Fruit fly (Drosophila melanogaster) whole organism, embryonic: ENCODE data around the gene CG18661.

Experiments
- Atf-2 ChIP-seq: fragments of 200-800 bp; sonication (Bioruptor generic); optimal IDR thresholded peaks from 2 replicates; lab custom pipeline; 2016; ENCODE audit warnings: missing biosample characterization, missing genetic modification characterization
- Atf6 ChIP-seq: fragments of 200-800 bp; sonication (Bioruptor generic); IDR thresholded peaks from 2 replicates; pipeline ENCODE4 v1.3.6; 2022; ENCODE audit warnings: missing biosample characterization, missing genetic modification characterization
- C15 ChIP-seq: fragments of 200-800 bp; sonication (Bioruptor generic); IDR thresholded peaks from 3 replicates; pipeline ENCODE4 v1.3.6; 2022; ENCODE audit warnings: missing biosample characterization, missing genetic modification characterization
- CG1024 ChIP-seq: fragments of 200-800 bp; sonication (Bioruptor generic); IDR thresholded peaks from 2 replicates; pipeline ENCODE4 v1.3.6; 2022; ENCODE audit warnings: missing biosample characterization, missing genetic modification characterization
- CG10431 ChIP-seq: fragments of 200-800 bp; sonication (Bioruptor generic); optimal IDR thresholded peaks from 3 replicates; lab custom pipeline; 2018; ENCODE audit warnings: missing biosample characterization, mild to moderate bottlenecking, missing genetic modification characterization
- CG11247 ChIP-seq: fragments of 200-800 bp; sonication (Bioruptor generic); IDR thresholded peaks from 2 replicates; pipeline ENCODE4 v1.3.6; 2022; ENCODE audit warnings: missing biosample characterization, missing genetic modification characterization
- CG11695 ChIP-seq: fragments of 200-800 bp; sonication (Bioruptor generic); IDR thresholded peaks from 3 replicates; pipeline ENCODE4 v1.3.6; 2022; ENCODE audit warnings: missing biosample characterization, missing genetic modification characterization
- CG11696 ChIP-seq: fragments of 200-800 bp; sonication (Bioruptor generic); IDR thresholded peaks from 2 replicates; pipeline ENCODE4 v1.3.6; 2022; ENCODE audit warnings: missing biosample characterization, missing genetic modification characterization
- CG11723 ChIP-seq: fragments of 200-800 bp; sonication (Bioruptor generic); optimal IDR thresholded peaks from 2 replicates; lab custom pipeline; 2017; ENCODE audit warnings: missing biosample characterization, mild to moderate bottlenecking, missing genetic modification characterization
- CG1233 ChIP-seq: fragments of 200-800 bp; sonication (Bioruptor generic); optimal IDR thresholded peaks from 4 replicates; lab custom pipeline; 2018; ENCODE audit warnings: missing biosample characterization, mild to moderate bottlenecking, missing genetic modification characterization
- CG17186 ChIP-seq: fragments of 200-800 bp; sonication (Bioruptor generic); optimal IDR thresholded peaks from 3 replicates; lab custom pipeline; 2017; ENCODE audit warnings: missing biosample characterization, missing genetic modification reagents, missing genetic modification characterization
- CG5245 ChIP-seq: fragments of 200-800 bp; sonication (Bioruptor generic); optimal IDR thresholded peaks from 3 replicates; lab custom pipeline; 2016; ENCODE audit warnings: missing biosample characterization, missing genetic modification characterization
- CG7963 ChIP-seq: fragments of 200-800 bp; sonication (Bioruptor generic); IDR thresholded peaks from 3 replicates; pipeline ENCODE4 v1.3.6; 2022; ENCODE audit warnings: missing biosample characterization, missing genetic modification characterization; ENCODE audit not compliant: partially characterized antibody
- CG8359 ChIP-seq: fragments of 200-800 bp; sonication (Bioruptor generic); optimal IDR thresholded peaks from 2 replicates; lab custom pipeline; 2017; ENCODE audit warnings: missing biosample characterization, mild to moderate bottlenecking, missing genetic modification characterization, borderline replicate concordance
- CG8765 ChIP-seq: fragments of 200-800 bp; sonication (Bioruptor generic); IDR thresholded peaks from 2 replicates; pipeline ENCODE4 v1.3.6; 2022; ENCODE audit warnings: missing biosample characterization, missing genetic modification characterization
- CG8924 ChIP-seq: fragments of 200-800 bp; optimal IDR thresholded peaks from 3 replicates; lab custom pipeline; 2019; ENCODE audit warnings: missing biosample characterization, mild to moderate bottlenecking, missing genetic modification characterization, moderate library complexity
- CG9437 ChIP-seq: fragments of 200-800 bp; sonication (Bioruptor generic); optimal IDR thresholded peaks from 2 replicates; lab custom pipeline; 2018; ENCODE audit warnings: missing biosample characterization, mild to moderate bottlenecking, missing genetic modification characterization
- Camta ChIP-seq: fragments of 200-800 bp; sonication (Bioruptor generic); optimal IDR thresholded peaks from 2 replicates; lab custom pipeline; 2016; ENCODE audit warnings: missing biosample characterization, missing genetic modification characterization
- Chrac-16 ChIP-seq: fragments of 200-800 bp; sonication (Bioruptor generic); optimal IDR thresholded peaks from 3 replicates; lab custom pipeline; 2016; ENCODE audit warnings: missing biosample characterization, missing genetic modification characterization
- CoRest ChIP-seq: fragments of 200-800 bp; sonication (Bioruptor generic); optimal IDR thresholded peaks from 3 replicates; lab custom pipeline; 2018; ENCODE audit warnings: missing biosample characterization, mild to moderate bottlenecking, missing genetic modification characterization, moderate library complexity
- Dek ChIP-seq: fragments of 200-800 bp; sonication (Bioruptor generic); optimal IDR thresholded peaks from 3 replicates; lab custom pipeline; 2019; ENCODE audit warnings: missing biosample characterization, mild to moderate bottlenecking, missing genetic modification characterization, moderate library complexity
- Dp ChIP-seq: fragments of 200-800 bp; sonication (Bioruptor generic); optimal IDR thresholded peaks from 2 replicates; lab custom pipeline; 2018; ENCODE audit warnings: missing biosample characterization, mild to moderate bottlenecking, missing genetic modification characterization, moderate library complexity
- Ets97D ChIP-seq: fragments of 200-800 bp; sonication (Bioruptor generic); optimal IDR thresholded peaks from 3 replicates; lab custom pipeline; 2016; ENCODE audit warnings: missing biosample characterization, missing genetic modification characterization
- GATAe ChIP-seq: fragments of 200-800 bp; sonication (Bioruptor generic); conservative IDR thresholded peaks from 2 replicates; pipeline ENCODE4 v1.3.6; 2022; ENCODE audit warnings: missing biosample characterization, missing genetic modification characterization
- HLH4C ChIP-seq: fragments of 200-800 bp; sonication (Bioruptor generic); IDR thresholded peaks from 3 replicates; pipeline ENCODE4 v1.3.6; 2022; ENCODE audit warnings: missing biosample characterization, missing genetic modification characterization; ENCODE audit not compliant: partially characterized antibody
- HLH54F ChIP-seq: fragments of 200-800 bp; sonication (Bioruptor generic); optimal IDR thresholded peaks from 3 replicates; lab custom pipeline; 2016; ENCODE audit warnings: missing biosample characterization, missing genetic modification characterization
- Hr39 ChIP-seq: fragments of >200 bp; optimal IDR thresholded peaks from 2 replicates; lab custom pipeline; 2017
- Mad ChIP-seq: fragments of 200-800 bp; sonication (Bioruptor generic); optimal IDR thresholded peaks from 2 replicates; lab custom pipeline; 2016; ENCODE audit warnings: missing biosample characterization, missing genetic modification characterization
- Meics ChIP-seq: fragments of 200-800 bp; sonication (Bioruptor generic); optimal IDR thresholded peaks from 2 replicates; lab custom pipeline; 2017; ENCODE audit warnings: missing biosample characterization, mild to moderate bottlenecking, missing genetic modification characterization
- Neu2 ChIP-seq: fragments of 200-800 bp; sonication (Bioruptor generic); optimal IDR thresholded peaks from 3 replicates; lab custom pipeline; 2016; ENCODE audit warnings: missing biosample characterization, missing genetic modification characterization, borderline replicate concordance
- Side ChIP-seq: fragments of 200-800 bp; sonication (Bioruptor generic); optimal IDR thresholded peaks from 2 replicates; lab custom pipeline; 2016; ENCODE audit warnings: missing biosample characterization, missing genetic modification characterization
- Six4 ChIP-seq: fragments of 200-800 bp; sonication (Bioruptor generic); optimal IDR thresholded peaks from 2 replicates; lab custom pipeline; 2016; ENCODE audit warnings: missing biosample characterization, missing genetic modification characterization
- Trl ChIP-seq, 3 experiments: fragments of >200 bp in 2 of 3; fragments of 200-800 bp in 1 of 3; sonication (Bioruptor generic) in 1 of 3; optimal IDR thresholded peaks; 2 replicates in 1 of 3; 3 replicates in 2 of 3; lab custom pipeline; 2016 to 2017; ENCODE audit warnings: missing biosample characterization in 1 of 3, missing genetic modification characterization in 1 of 3
- Vsx1 ChIP-seq: fragments of 200-800 bp; sonication (Bioruptor generic); optimal IDR thresholded peaks from 2 replicates; lab custom pipeline; 2017; ENCODE audit warnings: missing biosample characterization, mild to moderate bottlenecking, missing genetic modification characterization, missing genetic modification reagents
- al ChIP-seq: fragments of 200-800 bp; sonication (Bioruptor generic); IDR thresholded peaks from 2 replicates; pipeline ENCODE4 v1.3.6; 2022; ENCODE audit warnings: missing biosample characterization, missing genetic modification characterization
- amos ChIP-seq: fragments of 200-800 bp; sonication (Bioruptor generic); IDR thresholded peaks from 2 replicates; pipeline ENCODE4 v1.3.6; 2022; ENCODE audit warnings: missing biosample characterization, missing genetic modification characterization; ENCODE audit not compliant: partially characterized antibody
- aop ChIP-seq: fragments of 200-800 bp; sonication (Bioruptor generic); IDR thresholded peaks from 2 replicates; pipeline ENCODE4 v1.3.6; 2022; ENCODE audit warnings: missing biosample characterization, missing genetic modification characterization
- ase ChIP-seq: fragments of 200-800 bp; sonication (Bioruptor generic); IDR thresholded peaks from 3 replicates; pipeline ENCODE4 v1.3.6; 2022; ENCODE audit warnings: missing biosample characterization, missing genetic modification characterization
- ash1 ChIP-seq: fragments of 200-800 bp; sonication (Bioruptor generic); optimal IDR thresholded peaks from 2 replicates; lab custom pipeline; 2018; ENCODE audit warnings: missing biosample characterization, mild to moderate bottlenecking, missing genetic modification characterization
- bcd ChIP-seq: fragments of 200-800 bp; sonication (Bioruptor generic); optimal IDR thresholded peaks from 2 replicates; lab custom pipeline; 2017; ENCODE audit warnings: missing biosample characterization, mild to moderate bottlenecking, missing genetic modification characterization
- da ChIP-seq: fragments of 200-800 bp; sonication (Bioruptor generic); optimal IDR thresholded peaks from 2 replicates; lab custom pipeline; 2016; ENCODE audit warnings: missing biosample characterization, missing genetic modification characterization
- ems ChIP-seq: fragments of 200-800 bp; sonication (Bioruptor generic); optimal IDR thresholded peaks from 3 replicates; lab custom pipeline; 2016; ENCODE audit warnings: missing biosample characterization, missing genetic modification characterization
- exex ChIP-seq: fragments of 200-800 bp; sonication (Bioruptor generic); optimal IDR thresholded peaks from 4 replicates; lab custom pipeline; 2018; ENCODE audit warnings: missing biosample characterization, mild to moderate bottlenecking, missing genetic modification characterization, moderate library complexity
- fd96Cb ChIP-seq: fragments of 200-800 bp; sonication (Bioruptor generic); optimal IDR thresholded peaks from 2 replicates; lab custom pipeline; 2018; ENCODE audit warnings: missing biosample characterization, mild to moderate bottlenecking, missing genetic modification characterization, moderate library complexity
- gem ChIP-seq: fragments of 200-800 bp; sonication (Bioruptor generic); optimal IDR thresholded peaks from 2 replicates; lab custom pipeline; 2019; ENCODE audit warnings: missing biosample characterization, mild to moderate bottlenecking, missing genetic modification characterization, moderate library complexity
- knrl ChIP-seq: fragments of 200-800 bp; sonication (Bioruptor generic); IDR thresholded peaks from 3 replicates; pipeline ENCODE4 v1.3.6; 2022; ENCODE audit warnings: missing biosample characterization, missing genetic modification characterization; ENCODE audit not compliant: partially characterized antibody
- otp ChIP-seq: fragments of 200-800 bp; sonication (Bioruptor generic); IDR thresholded peaks from 3 replicates; pipeline ENCODE4, ENCODE4 v1.3.6; 2022; ENCODE audit warnings: missing biosample characterization, missing genetic modification characterization
- pita ChIP-seq: fragments of 200-800 bp; sonication (Bioruptor generic); optimal IDR thresholded peaks from 2 replicates; lab custom pipeline; 2017; ENCODE audit warnings: missing biosample characterization, mild to moderate bottlenecking, missing genetic modification characterization
- shn ChIP-seq: fragments of 200-800 bp; sonication (Bioruptor generic); optimal IDR thresholded peaks from 3 replicates; lab custom pipeline; 2016; ENCODE audit warnings: missing biosample characterization, missing genetic modification characterization
- stc ChIP-seq: fragments of 200-800 bp; sonication (Bioruptor generic); IDR thresholded peaks from 2 replicates; pipeline ENCODE4 v1.3.6; 2022; ENCODE audit warnings: missing biosample characterization, missing genetic modification characterization
- usp ChIP-seq: fragments of >200 bp; optimal IDR thresholded peaks from 2 replicates; lab custom pipeline; 2017; ENCODE audit warnings: missing biosample characterization, missing genetic modification characterization

The CG18661 gene

DNA sequence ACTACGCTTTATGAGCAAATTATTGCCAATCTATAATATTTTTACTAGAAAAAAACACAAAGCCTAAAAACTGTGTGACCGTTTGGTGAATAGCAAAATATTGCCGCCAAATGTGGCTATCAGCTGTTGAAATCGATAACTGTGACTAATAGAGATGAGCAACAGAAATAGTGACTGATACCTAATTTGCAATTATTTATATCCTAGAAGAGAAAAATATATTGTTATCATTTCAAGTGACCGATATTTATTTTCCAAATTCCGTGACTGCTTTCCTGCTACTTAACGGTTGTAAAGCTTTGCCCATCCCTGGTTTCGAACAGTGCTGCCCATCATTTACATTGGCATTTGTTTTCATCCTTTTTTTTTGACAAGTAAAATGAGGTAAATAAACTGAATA is at the start of gene CG18661, which contains the start of gene alien:
Gene CG18661, plus strand, starts transcription at position 321 of the 400 bp plus-strand sequence.
Gene alien, minus strand, starts transcription at position 95 of the 400 bp plus-strand sequence.
- TF ChIP-seq usp (GFP tag; lab: Kevin White, UChicago) (no peak), Side (GFP tag; lab: Kevin White, UChicago) (peak; percentile 89), C15 (GFP tag; lab: Robert Waterston, UW) (peak; percentile 86; the same call in 2 of the 3 replicates), CG11723 (GFP tag; lab: Kevin White, UChicago) (peak; percentile 48), CG8359 (GFP tag; lab: Kevin White, UChicago) (no peak), al (GFP tag; lab: Robert Waterston, UW) (peak; percentile 88), GATAe (GFP tag; lab: Robert Waterston, UW) (peak; percentile 55; the same call in 1 of the 2 replicates), CG5245 (GFP tag; lab: Kevin White, UChicago) (peak; percentile 28), Neu2 (GFP tag; lab: Kevin White, UChicago) (peak; percentile 45), pita (no peak), Atf6 (GFP tag; lab: Robert Waterston, UW) (peak; percentile 87), CG7963 (GFP tag; lab: Robert Waterston, UW) (no peak), CG10431 (no peak), Camta (peak; percentile 93), fd96Cb (tag; lab: Kevin White, UChicago) (peak; percentile 90), knrl (GFP tag; lab: Robert Waterston, UW) (peak; percentile 78), HLH4C (peak; percentile 34; the same call in 1 of the 3 replicates), CG9437 (GFP tag; lab: Kevin White, UChicago) (peak; percentile 16), da (GFP tag; lab: Kevin White, UChicago) (peak; percentile 30), ase (GFP tag; lab: Robert Waterston, UW) (peak; percentile 88), CG1024 (GFP tag; lab: Robert Waterston, UW) (peak; percentile 95), CoRest (peak; percentile 90), CG11247 (GFP tag; lab: Robert Waterston, UW) (peak; percentile 86), CG8924 (peak; percentile 42), otp (GFP tag; lab: Robert Waterston, UW) (peak; percentile 90), ems (GFP tag; lab: Kevin White, UChicago) (peak; percentile 91), exex (tag; lab: Kevin White, UChicago) (peak; percentile 32), aop (GFP tag; lab: Robert Waterston, UW) (peak; percentile 94), CG11696 (GFP tag; lab: Robert Waterston, UW) (peak; percentile 50; the same call in 1 of the 2 replicates), Ets97D (GFP tag; lab: Kevin White, UChicago) (peak; percentile 88), Trl (optimal IDR thresholded peaks at IDR 0.05; lab: Kevin White, UChicago) (no peak), Trl (GFP tag; optimal IDR thresholded peaks at IDR 0.05; lab: Kevin White, UChicago) (peak; percentile 98), HLH54F (peak; percentile 82), shn (GFP tag; lab: Kevin White, UChicago) (peak; percentile 76), Chrac-16 (GFP tag; lab: Kevin White, UChicago) (peak; percentile 71), CG8765 (GFP tag; lab: Robert Waterston, UW) (peak; percentile 88), Dp (peak; percentile 44), stc (peak; percentile 60), Mad (GFP tag; lab: Kevin White, UChicago) (peak; percentile 64), Meics (GFP tag; lab: Kevin White, UChicago) (peak; percentile 47), CG11695 (GFP tag; lab: Robert Waterston, UW) (peak; percentile 89), Six4 (GFP tag; lab: Kevin White, UChicago) (peak; percentile 45), Vsx1 (no peak), Dek (tag; lab: Kevin White, UChicago) (peak; percentile 84), gem (tag; lab: Kevin White, UChicago) (peak; percentile 83), CG17186 (GFP tag; lab: Kevin White, UChicago) (peak; percentile 68), Atf-2 (peak; percentile 95), ash1 (GFP tag; lab: Kevin White, UChicago) (no peak), amos (GFP tag; lab: Robert Waterston, UW) (peak; percentile 62), CG1233 (GFP tag; lab: Kevin White, UChicago) (peak; percentile 37), bcd (GFP tag; lab: Kevin White, UChicago) (peak; percentile 75), Hr39 (lab: Kevin White, UChicago) (no peak)
